Fruit fly (Drosophila melanogaster) whole organism, pupa: ENCODE data around the gene CG8607.
A peak's percentile ranks its signal among the peaks of the same experiment; 100 is the strongest.

Experiments
- CG12605 ChIP-seq: fragments of 200-800 bp; sonication (Bioruptor generic); IDR thresholded peaks from 2 replicates; pipeline ENCODE4 v1.3.6; 2022; ENCODE audit warnings: missing biosample characterization, missing genetic modification characterization
- CG17806 ChIP-seq: fragments of 200-800 bp; sonication (Bioruptor generic); optimal IDR thresholded peaks from 2 replicates; lab custom pipeline; 2018; ENCODE audit warnings: missing biosample characterization, mild to moderate bottlenecking, missing genetic modification characterization, moderate library complexity
- CG34367 ChIP-seq: fragments of 200-800 bp; sonication (Bioruptor generic); optimal IDR thresholded peaks from 2 replicates; lab custom pipeline; 2018; ENCODE audit warnings: missing biosample characterization, mild to moderate bottlenecking, missing genetic modification characterization
- CG8159 ChIP-seq: fragments of 200-800 bp; sonication (Bioruptor generic); optimal IDR thresholded peaks from 3 replicates; lab custom pipeline; 2018; ENCODE audit warnings: missing biosample characterization, mild to moderate bottlenecking, missing genetic modification characterization, moderate library complexity
- EcR ChIP-seq: fragments of 200-800 bp; sonication (Bioruptor generic); optimal IDR thresholded peaks from 3 replicates; lab custom pipeline; 2019; ENCODE audit warnings: missing biosample characterization, missing genetic modification characterization, mild to moderate bottlenecking, moderate library complexity, missing genetic modification reagents
- Ets98B ChIP-seq: fragments of 200-800 bp; sonication (Bioruptor generic); IDR thresholded peaks from 2 replicates; pipeline ENCODE4 v1.3.6; 2022; ENCODE audit warnings: missing biosample characterization, missing genetic modification characterization
- Snoo ChIP-seq: fragments of 200-800 bp; sonication (Bioruptor generic); optimal IDR thresholded peaks from 3 replicates; lab custom pipeline; 2017; ENCODE audit warnings: missing biosample characterization, mild to moderate bottlenecking, missing genetic modification characterization, inconsistent platforms
- fd96Ca ChIP-seq: fragments of 200-800 bp; sonication (Bioruptor generic); IDR thresholded peaks from 3 replicates; pipeline ENCODE4 v1.3.6; 2022; ENCODE audit warnings: missing biosample characterization, missing genetic modification characterization
- gl ChIP-seq: fragments of 200-800 bp; sonication (Bioruptor generic); optimal IDR thresholded peaks from 2 replicates; lab custom pipeline; 2018; ENCODE audit warnings: missing biosample characterization, mild to moderate bottlenecking, missing genetic modification characterization
- rn ChIP-seq: fragments of 200-800 bp; sonication (Bioruptor generic); IDR thresholded peaks from 2 replicates; pipeline ENCODE4 v1.3.6; 2022; ENCODE audit warnings: missing biosample characterization, missing genetic modification characterization

dm6 chr3L:7323348-7323747 lies 3.5 kb downstream of the CG8607 start, which contains the start of the genes RhoGEF4 and Rint1:
- TF ChIP-seq CG12605 (GFP tag; lab: Robert Waterston, UW) (no peak), CG17806 (tag; lab: Kevin White, UChicago) (peak; percentile 16), gl (tag; lab: Kevin White, UChicago) (no peak), rn (GFP tag; lab: Robert Waterston, UW) (no peak), CG34367 (no peak), EcR (GFP tag; lab: Kevin White, UChicago) (no peak), Ets98B (GFP tag; lab: Robert Waterston, UW) (no peak), Snoo (no peak), fd96Ca (GFP tag; lab: Robert Waterston, UW) (peak; percentile 43; the same call in 1 of the 3 replicates), CG8159 (tag; lab: Kevin White, UChicago) (peak; percentile 62)
